Worm (Caenorhabditis elegans): ENCODE measurements around the gene F46F2.3.

Gene F46F2.3

DNA sequence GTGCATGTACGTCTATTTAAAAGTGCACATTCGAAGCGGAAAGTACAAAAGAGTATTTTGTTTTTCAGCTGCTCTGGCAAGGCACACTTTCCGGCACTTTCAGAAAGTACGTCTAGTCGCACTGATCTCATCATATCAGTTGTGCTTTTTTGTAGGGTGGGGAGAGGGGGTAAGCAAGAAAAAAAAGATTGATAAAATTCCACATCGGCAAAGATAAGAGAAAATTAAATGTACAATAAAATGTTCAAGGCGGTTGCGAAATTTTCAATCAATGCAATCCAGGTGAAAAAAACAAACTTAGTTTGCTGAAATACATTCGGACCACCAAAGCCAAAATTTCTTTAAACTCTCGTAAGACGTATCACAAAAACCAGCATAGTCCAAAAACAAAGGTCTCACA is 16.2 kb upstream of the F46F2.3 start:
- TF ChIP-seq madf-10 (tag; optimal IDR thresholded peaks at IDR 0.05): no peak
- no peak for TF ChIP-seq fkh-3 (tag; optimal IDR thresholded peaks at IDR 0.05)
- peak; percentile 86 for TF ChIP-seq cebp-1 (GFP tag; IDR thresholded peaks at IDR 0.05)
- TF ChIP-seq cebp-1 (tag; optimal IDR thresholded peaks at IDR 0.05): peak; percentile 88
- TF ChIP-seq nhr-80 (tag; optimal IDR thresholded peaks at IDR 0.05): peak; percentile 59
- no peak for TF ChIP-seq sptf-2 (GFP tag; optimal IDR thresholded peaks at IDR 0.05)

DNA sequence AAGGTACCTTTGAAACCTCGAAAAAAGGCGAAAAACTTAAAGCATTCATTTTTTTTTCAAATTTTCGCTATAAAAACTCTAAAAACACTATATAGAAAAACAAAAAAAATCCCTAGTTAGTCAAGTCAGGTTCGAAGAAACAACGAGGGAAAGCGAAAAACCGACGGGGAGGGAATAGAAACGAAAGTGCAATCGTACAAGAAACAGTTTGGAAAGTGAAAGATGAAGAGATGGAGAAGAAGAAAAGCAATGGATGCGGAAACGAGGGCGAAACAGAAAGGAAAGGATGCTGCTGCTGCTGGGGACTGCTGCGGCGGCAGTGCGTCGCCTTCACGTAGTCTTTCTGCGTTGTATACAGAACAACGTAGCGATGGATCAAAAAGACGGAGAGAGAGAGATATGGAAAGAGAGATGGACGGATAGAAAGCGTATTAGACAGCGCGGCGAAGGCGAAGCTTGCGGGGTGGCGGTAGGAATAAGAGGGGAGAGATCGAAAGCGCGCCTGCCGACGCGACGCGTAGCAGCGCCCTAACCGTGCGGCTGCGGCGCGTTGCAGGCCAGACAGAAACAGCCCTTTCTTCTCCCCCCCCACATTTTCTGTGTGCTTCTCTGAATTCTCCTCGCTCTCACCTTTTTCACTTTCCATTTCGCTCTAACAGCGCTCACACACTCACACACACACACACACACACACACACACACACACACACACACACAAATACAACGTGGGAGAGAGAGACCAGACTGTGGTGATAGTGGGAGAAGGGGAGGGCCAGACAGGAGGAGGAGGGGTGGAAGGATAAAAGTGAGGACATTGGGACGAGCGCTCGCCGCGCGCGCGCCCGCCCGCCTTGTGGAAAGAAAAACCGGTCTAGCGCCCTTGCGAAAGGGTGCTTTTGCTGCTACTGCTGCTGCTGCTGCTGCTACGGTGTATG is 15.0 kb upstream of the F46F2.3 start:
- no peak for TF ChIP-seq madf-3 (GFP tag; IDR thresholded peaks at IDR 0.05)
- TF ChIP-seq lin-40 (tag; optimal IDR thresholded peaks at IDR 0.05): peak; percentile 59
- peak; percentile 80 for TF ChIP-seq ceh-27 (GFP tag; optimal IDR thresholded peaks at IDR 0.05)
- no peak for TF ChIP-seq ama-1 (optimal IDR thresholded peaks at IDR 0.05)
- no peak for TF ChIP-seq ama-1 (GFP tag; optimal IDR thresholded peaks at IDR 0.05)
- TF ChIP-seq B0019.2 (GFP tag; conservative IDR thresholded peaks at IDR 0.05): no peak
- TF ChIP-seq sea-2 (GFP tag; IDR thresholded peaks at IDR 0.05): no peak
- peak; percentile 21 for TF ChIP-seq gei-17 (GFP tag; optimal IDR thresholded peaks at IDR 0.05)
- TF ChIP-seq nhr-90 (tag; optimal IDR thresholded peaks at IDR 0.05): no peak
- TF ChIP-seq zfh-2 (GFP tag; conservative IDR thresholded peaks at IDR 0.05): peak; percentile 96
- TF ChIP-seq C06A6.2 (GFP tag; conservative IDR thresholded peaks at IDR 0.05): 0 out of 2 replicates have a peak, but pooled peaks have one; percentile 38
- TF ChIP-seq pbrm-1 (GFP tag; IDR thresholded peaks at IDR 0.05): peak; percentile 6; the same call in 1 of the 2 replicates
- peak; percentile 13 for TF ChIP-seq ZK185.1 (tag; optimal IDR thresholded peaks at IDR 0.05; ENCODE audit: poor library complexity, severe bottlenecking)
- peak; percentile 39 for TF ChIP-seq madf-10 (tag; optimal IDR thresholded peaks at IDR 0.05)
- peak; percentile 85 for TF ChIP-seq ztf-3 (GFP tag; optimal IDR thresholded peaks at IDR 0.05)
- TF ChIP-seq B0336.3 (GFP tag; IDR thresholded peaks at IDR 0.05): peak; percentile 63; the same call in 1 of the 2 replicates
- TF ChIP-seq dpff-1 (tag; optimal IDR thresholded peaks at IDR 0.05): no peak
- TF ChIP-seq him-1 (tag; optimal IDR thresholded peaks at IDR 0.05): no peak
- TF ChIP-seq egl-44 (GFP tag; IDR thresholded peaks at IDR 0.05): 0 out of 2 replicates have a peak, but pooled peaks have one; percentile 25
- peak; percentile 14 for TF ChIP-seq repo-1 (tag; optimal IDR thresholded peaks at IDR 0.05)
- TF ChIP-seq dox-1 (GFP tag; IDR thresholded peaks at IDR 0.05): peak; percentile 53
- TF ChIP-seq Y67H2A.10 (GFP tag; conservative IDR thresholded peaks at IDR 0.05): no peak
- peak; percentile 87 for TF ChIP-seq lir-1 (GFP tag; conservative IDR thresholded peaks at IDR 0.05)
- TF ChIP-seq mxl-1 (tag; optimal IDR thresholded peaks at IDR 0.05): no peak
- TF ChIP-seq efl-1 (GFP tag; optimal IDR thresholded peaks at IDR 0.05): no peak
- no peak for TF ChIP-seq rpc-1 (optimal IDR thresholded peaks at IDR 0.05)
- no peak for TF ChIP-seq rpc-1 (tag; optimal IDR thresholded peaks at IDR 0.05)
- TF ChIP-seq snpc-1.1 (tag; optimal IDR thresholded peaks at IDR 0.05; ENCODE audit: insufficient read depth): no peak
- peak; percentile 93 for TF ChIP-seq egrh-3 (GFP tag; IDR thresholded peaks at IDR 0.05)
- TF ChIP-seq lin-54 (GFP tag; optimal IDR thresholded peaks at IDR 0.05): peak; percentile 38
- peak; percentile 83 for TF ChIP-seq ztf-26 (tag; optimal IDR thresholded peaks at IDR 0.05)
- TF ChIP-seq bed-1 (GFP tag; IDR thresholded peaks at IDR 0.05): no peak
- TF ChIP-seq attf-5 (GFP tag; optimal IDR thresholded peaks at IDR 0.05): peak; percentile 58
- TF ChIP-seq Y95B8A.8 (GFP tag; IDR thresholded peaks at IDR 0.05): no peak
- peak; percentile 87 for TF ChIP-seq chd-7 (tag; optimal IDR thresholded peaks at IDR 0.05)
- TF ChIP-seq tbp1 (GFP tag; optimal IDR thresholded peaks at IDR 0.05): peak; percentile 49
- TF ChIP-seq F10E7.11 (tag; optimal IDR thresholded peaks at IDR 0.05): no peak
- peak; percentile 41 for TF ChIP-seq nhr-80 (tag; optimal IDR thresholded peaks at IDR 0.05)
- no peak for TF ChIP-seq unc-62 (GFP tag; optimal IDR thresholded peaks at IDR 0.05)
- TF ChIP-seq snpc-4 (GFP tag; optimal IDR thresholded peaks at IDR 0.05): no peak
- peak in 2 of 4 experiments; percentile 6 to 20 for TF ChIP-seq snpc-4 (tag; optimal IDR thresholded peaks at IDR 0.05)
- no peak for TF ChIP-seq F55B11.4 (tag; optimal IDR thresholded peaks at IDR 0.05; ENCODE audit: borderline replicate concordance, insufficient read depth)
